Worm (Caenorhabditis elegans) whole organism, young adult: ENCODE data around the gene srbc-62.

ENCODE experiments used
- F37B4.10 ChIP-seq: fragments of 200-800 bp; sonication (Bioruptor generic); IDR thresholded peaks from 2 replicates; pipeline ENCODE4 v1.3.6; 2022; ENCODE audit warnings: missing genetic modification characterization, missing compliant biosample characterization
- F52B5.7 ChIP-seq: sonication (generic microtip); optimal IDR thresholded peaks from 2 replicates; lab custom pipeline; 2016; ENCODE audit warnings: mild to moderate bottlenecking, missing genetic modification characterization, missing compliant biosample characterization
- bed-2 ChIP-seq: fragments of 200-800 bp; sonication (Bioruptor generic); IDR thresholded peaks from 2 replicates; pipeline ENCODE4 v1.3.6; 2022; ENCODE audit warnings: missing genetic modification reagents, missing genetic modification characterization, missing compliant biosample characterization
- ets-4 ChIP-seq: fragments of 200-800 bp; sonication (Bioruptor generic); optimal IDR thresholded peaks from 2 replicates; lab custom pipeline; 2018; ENCODE audit warnings: mild to moderate bottlenecking, missing genetic modification characterization, missing compliant biosample characterization
- let-526 ChIP-seq: fragments of 200-800 bp; sonication (Bioruptor generic); IDR thresholded peaks from 2 replicates; pipeline ENCODE4 v1.3.6; 2022; ENCODE audit warnings: missing genetic modification reagents, missing genetic modification characterization, missing compliant biosample characterization
- madf-6 ChIP-seq: fragments of 200-800 bp; sonication (Bioruptor generic); IDR thresholded peaks from 2 replicates; pipeline ENCODE4 v1.3.6; 2022; ENCODE audit warnings: missing genetic modification reagents, missing genetic modification characterization, missing compliant biosample characterization
- rec-8 ChIP-seq, 2 experiments: sonication (generic microtip); optimal IDR thresholded peaks; 2 replicates each; lab custom pipeline; 2016; ENCODE audit warnings: mild to moderate bottlenecking in 2 of 2, missing genetic modification characterization in 2 of 2, missing genetic modification reagents in 2 of 2, missing genotype in 2 of 2, missing biosample characterization in 1 of 2, missing compliant biosample characterization in 1 of 2, moderate library complexity in 1 of 2
- sea-2 ChIP-seq: fragments of 200-800 bp; sonication (Bioruptor generic); IDR thresholded peaks from 2 replicates; pipeline ENCODE4 v1.3.6; 2022; ENCODE audit warnings: missing genetic modification characterization, missing compliant biosample characterization
- snpc-1.3 ChIP-seq: sonication (generic microtip); optimal IDR thresholded peaks from 2 replicates; lab custom pipeline; 2017; ENCODE audit warnings: missing genetic modification characterization, mild to moderate bottlenecking, missing compliant biosample characterization, antibody characterized with exemption, moderate library complexity, missing genotype, missing genetic modification reagents; ENCODE audit not compliant: insufficient read depth

- TF ChIP-seq bed-2 (no peak), F37B4.10 (GFP tag; lab: Robert Waterston, UW) (no peak), F52B5.7 (tag; lab: Kevin White, UChicago) (no peak), let-526 (GFP tag; lab: Robert Waterston, UW) (no peak), madf-6 (GFP tag; lab: Robert Waterston, UW) (no peak), snpc-1.3 (tag; lab: Kevin White, UChicago) (no peak), sea-2 (GFP tag; lab: Robert Waterston, UW) (no peak), rec-8 (tag; optimal IDR thresholded peaks at IDR 0.05; lab: Kevin White, UChicago) (no peak), ets-4 (GFP tag; lab: Kevin White, UChicago) (no peak)
These were observed 21.0 kb downstream of the srbc-62 start, which contains the start of gene T19C9.8 for ce11 chrV:17238799-17239198.
